Worm (Caenorhabditis elegans): ENCODE measurements around the gene ooc-3.

DNA sequence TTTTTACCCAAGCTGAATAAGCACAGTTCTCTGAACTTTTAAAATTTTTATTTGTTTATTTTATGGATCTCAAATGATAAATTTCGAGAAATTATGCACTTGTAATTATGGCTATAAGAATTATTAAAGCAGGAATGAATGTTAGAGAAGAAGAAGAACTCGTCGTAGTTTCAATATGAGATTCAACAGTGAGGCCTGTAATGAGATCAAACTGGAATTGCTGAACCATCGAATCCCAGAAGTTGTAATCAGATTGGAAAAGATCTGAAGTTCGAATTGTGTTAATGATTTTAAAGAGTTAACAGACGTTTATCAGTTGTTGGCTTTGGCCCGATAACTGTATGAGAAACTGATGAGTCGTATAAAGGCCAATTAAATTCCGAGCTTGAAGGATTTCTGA, 39.4 kb downstream of the ooc-3 start:
- TF ChIP-seq pha-4 (tag; optimal IDR thresholded peaks at IDR 0.05) (no peak), tbx-2 (tag; optimal IDR thresholded peaks at IDR 0.05) (no peak), nhr-12 (tag; optimal IDR thresholded peaks at IDR 0.05) (no peak), snpc-4 (tag; optimal IDR thresholded peaks at IDR 0.05) (no peak), eor-1 (tag; optimal IDR thresholded peaks at IDR 0.05) (no peak), sea-2 (GFP tag; optimal IDR thresholded peaks at IDR 0.05) (no peak), ama-1 (optimal IDR thresholded peaks at IDR 0.05) (peak; percentile 3)
